Fruit fly (Drosophila melanogaster) whole organism, embryonic: Measurements from ENCODE around the gene Prosbeta2.

Experiments
- BEAF-32 ChIP-seq: fragments of 200-800 bp; sonication (Bioruptor generic); optimal IDR thresholded peaks from 3 replicates; lab custom pipeline; 2017; ENCODE audit warnings: missing biosample characterization, missing genetic modification characterization, mild to moderate bottlenecking, moderate library complexity, missing genetic modification reagents
- Blimp-1 ChIP-seq: fragments of 200-800 bp; sonication (Bioruptor generic); optimal IDR thresholded peaks from 3 replicates; lab custom pipeline; 2018; ENCODE audit warnings: missing biosample characterization, missing genetic modification characterization, mild to moderate bottlenecking, moderate library complexity, missing genetic modification reagents
- C15 ChIP-seq: fragments of 200-800 bp; sonication (Bioruptor generic); IDR thresholded peaks from 3 replicates; pipeline ENCODE4 v1.3.6; 2022; ENCODE audit warnings: missing biosample characterization, missing genetic modification characterization
- CG11560 ChIP-seq: fragments of 200-800 bp; sonication (Bioruptor generic); IDR thresholded peaks from 3 replicates; pipeline ENCODE4 v1.3.6; 2022; ENCODE audit warnings: missing biosample characterization, missing genetic modification characterization
- CG12071 ChIP-seq: fragments of 200-800 bp; sonication (Bioruptor generic); optimal IDR thresholded peaks from 3 replicates; lab custom pipeline; 2018; ENCODE audit warnings: missing biosample characterization, mild to moderate bottlenecking, missing genetic modification characterization
- CG12155 ChIP-seq: fragments of 200-800 bp; sonication (Bioruptor generic); optimal IDR thresholded peaks from 3 replicates; lab custom pipeline; 2016; ENCODE audit warnings: missing biosample characterization, missing genetic modification characterization
- CG12769 ChIP-seq: fragments of 200-800 bp; sonication (Bioruptor generic); optimal IDR thresholded peaks from 2 replicates; lab custom pipeline; 2019; ENCODE audit warnings: missing biosample characterization, mild to moderate bottlenecking, missing genetic modification characterization, moderate library complexity
- CG16815 ChIP-seq: fragments of 200-800 bp; sonication (Bioruptor generic); optimal IDR thresholded peaks from 3 replicates; lab custom pipeline; 2017; ENCODE audit warnings: missing biosample characterization, mild to moderate bottlenecking, missing genetic modification characterization
- CG32767 ChIP-seq: fragments of 200-800 bp; sonication (Bioruptor generic); IDR thresholded peaks from 2 replicates; pipeline ENCODE4 v1.3.6; 2022; ENCODE audit warnings: missing biosample characterization, missing genetic modification characterization
- CG43689 ChIP-seq: fragments of 200-800 bp; sonication (Bioruptor generic); IDR thresholded peaks from 2 replicates; pipeline ENCODE4 v1.3.6; 2022; ENCODE audit warnings: missing biosample characterization, missing genetic modification characterization
- CG6854 ChIP-seq: fragments of 200-800 bp; sonication (Bioruptor generic); optimal IDR thresholded peaks from 3 replicates; lab custom pipeline; 2017; ENCODE audit warnings: missing biosample characterization, mild to moderate bottlenecking, missing genetic modification characterization
- CG7556 ChIP-seq: fragments of 200-800 bp; sonication (Bioruptor generic); optimal IDR thresholded peaks from 2 replicates; lab custom pipeline; 2017; ENCODE audit warnings: missing biosample characterization, mild to moderate bottlenecking, missing genetic modification characterization
- CG9727 ChIP-seq: fragments of 200-800 bp; sonication (Bioruptor generic); optimal IDR thresholded peaks from 3 replicates; lab custom pipeline; 2017; ENCODE audit warnings: missing biosample characterization, mild to moderate bottlenecking, missing genetic modification characterization
- CG9817 ChIP-seq: fragments of 200-800 bp; sonication (Bioruptor generic); optimal IDR thresholded peaks from 2 replicates; lab custom pipeline; 2018; ENCODE audit warnings: missing biosample characterization, mild to moderate bottlenecking, missing genetic modification characterization, moderate library complexity
- CTCF ChIP-seq: fragments of 200-800 bp; sonication (Bioruptor generic); optimal IDR thresholded peaks from 2 replicates; lab custom pipeline; 2017; ENCODE audit warnings: missing biosample characterization, mild to moderate bottlenecking, missing genetic modification characterization, moderate library complexity
- H2.0 ChIP-seq: fragments of 200-800 bp; sonication (Bioruptor generic); IDR thresholded peaks from 2 replicates; pipeline ENCODE4 v1.3.6; 2022; ENCODE audit warnings: missing biosample characterization, missing genetic modification characterization
- Hand ChIP-seq: fragments of 200-800 bp; sonication (Bioruptor generic); optimal IDR thresholded peaks from 2 replicates; lab custom pipeline; 2017; ENCODE audit warnings: mild to moderate bottlenecking, missing biosample characterization, missing genetic modification reagents, missing genetic modification characterization
- Jarid2 ChIP-seq: fragments of 200-800 bp; sonication (Bioruptor generic); optimal IDR thresholded peaks from 3 replicates; lab custom pipeline; 2017; ENCODE audit warnings: mild to moderate bottlenecking, missing biosample characterization, missing genetic modification reagents, missing genetic modification characterization
- Lhr ChIP-seq: fragments of 200-800 bp; sonication (Bioruptor generic); optimal IDR thresholded peaks from 3 replicates; lab custom pipeline; 2017; ENCODE audit warnings: mild to moderate bottlenecking, missing biosample characterization, missing genetic modification reagents, missing genetic modification characterization
- MTF-1 ChIP-seq: fragments of 200-800 bp; sonication (Bioruptor generic); optimal IDR thresholded peaks from 2 replicates; lab custom pipeline; 2018; ENCODE audit warnings: missing biosample characterization, mild to moderate bottlenecking, missing genetic modification characterization, borderline replicate concordance
- Med ChIP-seq: fragments of 200-800 bp; sonication (Bioruptor generic); peaks from one replicate; lab custom pipeline; 2016; ENCODE audit warnings: missing biosample characterization, missing genetic modification characterization, mild to moderate bottlenecking, inconsistent platforms, moderate library complexity
- NK7.1 ChIP-seq: fragments of 200-800 bp; sonication (Bioruptor generic); optimal IDR thresholded peaks from 3 replicates; lab custom pipeline; 2016; ENCODE audit warnings: missing biosample characterization, missing genetic modification characterization
- Oli ChIP-seq: fragments of 200-800 bp; sonication (Bioruptor generic); optimal IDR thresholded peaks from 2 replicates; lab custom pipeline; 2018; ENCODE audit warnings: missing biosample characterization, mild to moderate bottlenecking, missing genetic modification characterization, moderate library complexity
- Side ChIP-seq: fragments of 200-800 bp; sonication (Bioruptor generic); optimal IDR thresholded peaks from 2 replicates; lab custom pipeline; 2016; ENCODE audit warnings: missing biosample characterization, missing genetic modification characterization
- Tbp ChIP-seq: fragments of >200 bp; optimal IDR thresholded peaks from 2 replicates; lab custom pipeline; 2018; ENCODE audit warnings: missing biosample characterization, missing genetic modification characterization
- Xrp1 ChIP-seq: fragments of 200-800 bp; sonication (Bioruptor generic); IDR thresholded peaks from 2 replicates; pipeline ENCODE4 v1.3.6; 2022; ENCODE audit warnings: missing biosample characterization, missing genetic modification characterization
- ac ChIP-seq: fragments of 200-800 bp; sonication (Bioruptor generic); optimal IDR thresholded peaks from 3 replicates; lab custom pipeline; 2017; ENCODE audit warnings: missing biosample characterization, mild to moderate bottlenecking, missing genetic modification characterization
- amos ChIP-seq: fragments of 200-800 bp; sonication (Bioruptor generic); IDR thresholded peaks from 2 replicates; pipeline ENCODE4 v1.3.6; 2022; ENCODE audit warnings: missing biosample characterization, missing genetic modification characterization; ENCODE audit not compliant: partially characterized antibody
- bcd ChIP-seq: fragments of 200-800 bp; sonication (Bioruptor generic); optimal IDR thresholded peaks from 2 replicates; lab custom pipeline; 2017; ENCODE audit warnings: missing biosample characterization, mild to moderate bottlenecking, missing genetic modification characterization
- chif ChIP-seq, 2 experiments: fragments of 200-800 bp; sonication (Bioruptor generic); optimal IDR thresholded peaks; 3 replicates each; lab custom pipeline; 2016; ENCODE audit warnings: missing biosample characterization in 2 of 2, missing genetic modification characterization in 2 of 2
- disco-r ChIP-seq: fragments of 200-800 bp; sonication (Bioruptor generic); optimal IDR thresholded peaks from 2 replicates; lab custom pipeline; 2016; ENCODE audit warnings: missing biosample characterization, missing genetic modification characterization
- dmrt11E ChIP-seq: fragments of 200-800 bp; sonication (Bioruptor generic); optimal IDR thresholded peaks from 3 replicates; lab custom pipeline; 2018; ENCODE audit warnings: missing biosample characterization, mild to moderate bottlenecking, missing genetic modification characterization, moderate library complexity
- dmrt99B ChIP-seq: fragments of 200-800 bp; sonication (Bioruptor generic); optimal IDR thresholded peaks from 2 replicates; lab custom pipeline; 2018; ENCODE audit warnings: missing biosample characterization, mild to moderate bottlenecking, missing genetic modification characterization, moderate library complexity
- dpn ChIP-seq, 2 experiments: fragments of 200-800 bp; sonication (Bioruptor generic); optimal IDR thresholded peaks; 3 replicates each; lab custom pipeline; 2016; ENCODE audit warnings: missing biosample characterization in 2 of 2, missing genetic modification characterization in 2 of 2
- fd64A ChIP-seq: fragments of 200-800 bp; sonication (Bioruptor generic); optimal IDR thresholded peaks from 3 replicates; lab custom pipeline; 2018; ENCODE audit warnings: missing biosample characterization, mild to moderate bottlenecking, missing genetic modification characterization
- gcm ChIP-seq: fragments of 200-800 bp; sonication (Bioruptor generic); optimal IDR thresholded peaks from 2 replicates; lab custom pipeline; 2019; ENCODE audit warnings: missing biosample characterization, mild to moderate bottlenecking, missing genetic modification characterization, moderate library complexity
- ham ChIP-seq: fragments of 200-800 bp; sonication (Bioruptor generic); IDR thresholded peaks from 2 replicates; pipeline ENCODE4 v1.3.6; 2022; ENCODE audit warnings: missing biosample characterization, missing genetic modification characterization
- hkb ChIP-seq, 2 experiments: fragments of 200-800 bp in 1 of 2; fragments of >200 bp in 1 of 2; sonication (Bioruptor generic) in 1 of 2; IDR thresholded peaks in 1 of 2; optimal IDR thresholded peaks in 1 of 2; 2 replicates each; pipeline versions ENCODE4 v1.3.6 to Lab custom; 2017 to 2022; ENCODE audit warnings: missing biosample characterization in 1 of 2, missing genetic modification characterization in 1 of 2
- hth ChIP-seq: fragments of >200 bp; optimal IDR thresholded peaks from 2 replicates; lab custom pipeline; 2017; ENCODE audit warnings: inconsistent platforms
- inv ChIP-seq: fragments of 200-800 bp; sonication (Bioruptor generic); IDR thresholded peaks from 2 replicates; pipeline ENCODE4 v1.3.6; 2022; ENCODE audit warnings: missing biosample characterization, missing genetic modification characterization; ENCODE audit not compliant: partially characterized antibody
- org-1 ChIP-seq: fragments of 200-800 bp; sonication (Bioruptor generic); optimal IDR thresholded peaks from 2 replicates; lab custom pipeline; 2017; ENCODE audit warnings: missing biosample characterization, missing genetic modification characterization
- phol ChIP-seq: fragments of 200-800 bp; sonication (Bioruptor generic); optimal IDR thresholded peaks from 3 replicates; lab custom pipeline; 2018; ENCODE audit warnings: missing biosample characterization, mild to moderate bottlenecking, missing genetic modification characterization, moderate library complexity
- pnt ChIP-seq: fragments of 200-800 bp; sonication (Bioruptor generic); optimal IDR thresholded peaks from 3 replicates; lab custom pipeline; 2016; ENCODE audit warnings: missing biosample characterization, missing genetic modification characterization
- pros ChIP-seq: fragments of 200-800 bp; sonication (Bioruptor generic); optimal IDR thresholded peaks from 3 replicates; lab custom pipeline; 2019; ENCODE audit warnings: missing biosample characterization, mild to moderate bottlenecking, missing genetic modification characterization, moderate library complexity
- shn ChIP-seq: fragments of 200-800 bp; sonication (Bioruptor generic); optimal IDR thresholded peaks from 3 replicates; lab custom pipeline; 2016; ENCODE audit warnings: missing biosample characterization, missing genetic modification characterization
- sob ChIP-seq: fragments of 200-800 bp; sonication (Bioruptor generic); IDR thresholded peaks from 2 replicates; pipeline ENCODE4 v1.3.6; 2022; ENCODE audit warnings: missing biosample characterization, missing genetic modification characterization
- stc ChIP-seq: fragments of 200-800 bp; sonication (Bioruptor generic); IDR thresholded peaks from 2 replicates; pipeline ENCODE4 v1.3.6; 2022; ENCODE audit warnings: missing biosample characterization, missing genetic modification characterization
- ttk ChIP-seq: fragments of 200-800 bp; sonication (Bioruptor generic); IDR thresholded peaks from 2 replicates; pipeline ENCODE4 v2.1.2; 2022; ENCODE audit warnings: missing biosample characterization, missing genetic modification characterization
- z ChIP-seq: fragments of 200-800 bp; sonication (Bioruptor generic); IDR thresholded peaks from 3 replicates; pipeline ENCODE4 v1.3.6; 2022; ENCODE audit warnings: missing biosample characterization, missing genetic modification characterization

The Prosbeta2 gene

dm6 chr3L:15011638-15012335 lies 12.0 kb downstream of the Prosbeta2 start (continued):
- TF ChIP-seq Med = peak; percentile 82
- no peak for TF ChIP-seq Tbp
- peak; percentile 65 for TF ChIP-seq bcd (GFP tag; lab: Kevin White, UChicago)
- peak; percentile 68 for TF ChIP-seq CG9817 (tag; lab: Kevin White, UChicago)
- peak; percentile 38 for TF ChIP-seq pnt (GFP tag; lab: Kevin White, UChicago)
- 0 out of 3 replicates have a peak, but pooled peaks have one; percentile 13 for TF ChIP-seq CG11560 (tag; lab: Robert Waterston, UW)
- peak; percentile 42 for TF ChIP-seq Jarid2 (GFP tag; lab: Kevin White, UChicago)
- TF ChIP-seq CG32767 (GFP tag; lab: Robert Waterston, UW) = peak; percentile 65; the same call in 1 of the 2 replicates
- TF ChIP-seq stc = peak; percentile 57
- TF ChIP-seq CG12769 (tag; lab: Kevin White, UChicago) = peak; percentile 18
- peak; percentile 63 for TF ChIP-seq ttk
- TF ChIP-seq CG16815 (GFP tag; lab: Kevin White, UChicago) = peak; percentile 41
- TF ChIP-seq gcm (GFP tag; lab: Kevin White, UChicago) = peak; percentile 84
- peak; percentile 87 for TF ChIP-seq Xrp1 (GFP tag; lab: Robert Waterston, UW)
- no peak for TF ChIP-seq z (GFP tag; lab: Robert Waterston, UW)
- TF ChIP-seq CG12155 (GFP tag; lab: Kevin White, UChicago) = peak; percentile 63
- TF ChIP-seq CG7556 (GFP tag; lab: Kevin White, UChicago) = peak; percentile 76
- peak; percentile 87 for TF ChIP-seq dmrt99B
- TF ChIP-seq H2.0 (GFP tag; lab: Robert Waterston, UW) = peak; percentile 57; the same call in 1 of the 2 replicates
- TF ChIP-seq CG9727 (GFP tag; lab: Kevin White, UChicago) = peak; percentile 81
- TF ChIP-seq dmrt11E (tag; lab: Kevin White, UChicago) = peak; percentile 86
- TF ChIP-seq phol = peak; percentile 85
- TF ChIP-seq hth (lab: Kevin White, UChicago) = no peak
- peak; percentile 27 for TF ChIP-seq Hand
- no peak for TF ChIP-seq C15 (GFP tag; lab: Robert Waterston, UW)
- no peak for TF ChIP-seq hkb (optimal IDR thresholded peaks at IDR 0.05; lab: Kevin White, UChicago)
- TF ChIP-seq hkb (GFP tag; IDR thresholded peaks at IDR 0.05; lab: Robert Waterston, UW) = peak; percentile 86
- TF ChIP-seq Lhr (GFP tag; lab: Kevin White, UChicago) = peak; percentile 33
- no peak for TF ChIP-seq ac (GFP tag; lab: Kevin White, UChicago)
- peak; percentile 23 for TF ChIP-seq Side (GFP tag; lab: Kevin White, UChicago)
- no peak for TF ChIP-seq BEAF-32
- TF ChIP-seq dpn (GFP tag; optimal IDR thresholded peaks at IDR 0.05; lab: Kevin White, UChicago) = peak in 1 of 2 experiments; percentile 60
- TF ChIP-seq disco-r (GFP tag; lab: Kevin White, UChicago) = no peak
- peak; percentile 81 for TF ChIP-seq Oli
- no peak for TF ChIP-seq shn (GFP tag; lab: Kevin White, UChicago)
- TF ChIP-seq amos (GFP tag; lab: Robert Waterston, UW) = no peak
- TF ChIP-seq CG12071 = peak; percentile 41
- no peak for TF ChIP-seq CTCF (GFP tag; lab: Kevin White, UChicago)
- no peak for TF ChIP-seq inv (GFP tag; lab: Robert Waterston, UW)
- peak; percentile 7 to 57 for TF ChIP-seq chif (GFP tag; optimal IDR thresholded peaks at IDR 0.05; lab: Kevin White, UChicago)
- no peak for TF ChIP-seq ham (GFP tag; lab: Robert Waterston, UW)
- no peak for TF ChIP-seq NK7.1 (GFP tag; lab: Kevin White, UChicago)
- peak; percentile 30 for TF ChIP-seq CG6854 (GFP tag; lab: Kevin White, UChicago)
- peak; percentile 23 for TF ChIP-seq MTF-1
- TF ChIP-seq CG43689 = peak; percentile 9; the same call in 1 of the 2 replicates
- TF ChIP-seq Blimp-1 (GFP tag; lab: Kevin White, UChicago) = peak; percentile 85
- no peak for TF ChIP-seq pros
- TF ChIP-seq sob (GFP tag; lab: Robert Waterston, UW) = peak; percentile 80
- TF ChIP-seq fd64A (GFP tag; lab: Kevin White, UChicago) = no peak
- TF ChIP-seq org-1 (GFP tag; lab: Kevin White, UChicago) = peak; percentile 62
